Fruit fly (Drosophila melanogaster) whole organism: ENCODE measurements around the gene Rab3-GAP.

ENCODE experiments used
- Dll ChIP-seq: fragments of >200 bp; optimal IDR thresholded peaks from 2 replicates; lab custom pipeline; 2017
- psq ChIP-seq: fragments of >200 bp; optimal IDR thresholded peaks from 2 replicates; lab custom pipeline; 2017

DNA sequence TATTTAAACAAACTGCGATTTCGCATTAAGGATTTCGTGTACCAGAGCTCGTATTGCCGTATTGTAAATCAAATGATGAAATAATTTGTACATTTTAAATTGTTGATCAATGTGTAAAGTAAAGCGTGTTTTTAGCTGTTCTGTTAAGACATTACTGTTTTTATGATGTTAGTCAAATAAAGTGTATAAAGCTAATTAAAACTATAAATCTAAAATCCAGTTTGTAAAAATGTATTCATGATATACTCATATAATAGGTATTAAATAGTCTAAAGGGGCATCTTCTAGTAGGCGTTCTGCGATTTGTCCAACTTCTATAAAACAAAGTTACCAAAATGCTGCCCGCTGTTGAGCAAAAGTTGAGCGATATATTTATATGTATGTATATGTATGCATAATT lies 29.1 kb downstream of the Rab3-GAP start, which contains the start of gene CG18788:
- TF ChIP-seq Dll (lab: Kevin White, UChicago) (no peak), psq (lab: Kevin White, UChicago) (no peak)
